Fruit fly (Drosophila melanogaster): ENCODE data around the gene CG2938.
"Not testable (repeated sequence)": the region's sequence is repeated elsewhere in the genome, so short reads cannot be mapped to it uniquely, and the experiment has no call there.

- not testable (repeated sequence) for TF ChIP-seq CG5204 (GFP tag; optimal IDR thresholded peaks at IDR 0.05); pad (GFP tag; optimal IDR thresholded peaks at IDR 0.05); cic (GFP tag; optimal IDR thresholded peaks at IDR 0.05); CG14711 (tag; optimal IDR thresholded peaks at IDR 0.05); CG7101 (tag; optimal IDR thresholded peaks at IDR 0.05); kay (GFP tag; ENCODE audit: borderline replicate concordance); CG1620 (GFP tag; optimal IDR thresholded peaks at IDR 0.05); CG12768 (GFP tag; optimal IDR thresholded peaks at IDR 0.05); Crg-1 (GFP tag; optimal IDR thresholded peaks at IDR 0.05); CG11617 (GFP tag; optimal IDR thresholded peaks at IDR 0.05); CG33017 (tag; optimal IDR thresholded peaks at IDR 0.05); cnc (optimal IDR thresholded peaks at IDR 0.05)
These were observed 4.3 kb upstream of the CG2938 start, which contains the start of gene Gem4b for dm6 chrX:3940547-3940946.
